Worm (Caenorhabditis elegans) whole organism, late embryonic: Measurements from ENCODE around the gene ecps-2.
A peak's percentile ranks its signal among the peaks of the same experiment; 100 is the strongest.

Experiments used
- C38D4.7 ChIP-seq: fragments of 200-800 bp; sonication (Bioruptor generic); optimal IDR thresholded peaks from 2 replicates; lab custom pipeline; 2018; ENCODE audit warnings: mild to moderate bottlenecking, missing genetic modification characterization, moderate library complexity, missing compliant biosample characterization
- F13H6.1 ChIP-seq: sonication (generic microtip); optimal IDR thresholded peaks from 2 replicates; lab custom pipeline; 2016; ENCODE audit warnings: missing genetic modification characterization, missing compliant biosample characterization
- K02D7.2 ChIP-seq: sonication (generic microtip); optimal IDR thresholded peaks from 2 replicates; lab custom pipeline; 2017; ENCODE audit warnings: mild to moderate bottlenecking, missing genetic modification characterization, missing compliant biosample characterization
- K09A11.1 ChIP-seq: sonication (generic microtip); optimal IDR thresholded peaks from 2 replicates; lab custom pipeline; 2017; ENCODE audit warnings: antibody characterized with exemption, mild to moderate bottlenecking, missing genetic modification characterization, missing compliant biosample characterization; ENCODE audit not compliant: insufficient read depth
- T23F11.4 ChIP-seq: fragments of 200-800 bp; sonication (Bioruptor generic); optimal IDR thresholded peaks from 2 replicates; lab custom pipeline; 2018; ENCODE audit warnings: mild to moderate bottlenecking, missing genetic modification characterization, missing compliant biosample characterization
- Y22D7AL.16 ChIP-seq: sonication (generic microtip); optimal IDR thresholded peaks from 2 replicates; lab custom pipeline; 2016; ENCODE audit warnings: missing genetic modification characterization, missing compliant biosample characterization
- ama-1 ChIP-seq: fragments of 150-350 bp; optimal IDR thresholded peaks from 2 replicates; lab custom pipeline; 2014
- ceh-14 ChIP-seq: sonication (generic microtip); optimal IDR thresholded peaks from 2 replicates; lab custom pipeline; 2016; ENCODE audit warnings: missing genotype, missing genetic modification characterization, missing compliant biosample characterization
- ceh-19 ChIP-seq: fragments of 200-800 bp; sonication (Bioruptor generic); optimal IDR thresholded peaks from 2 replicates; lab custom pipeline; 2018; ENCODE audit warnings: mild to moderate bottlenecking, missing genetic modification characterization, missing compliant biosample characterization
- ceh-2 ChIP-seq: sonication (generic microtip); optimal IDR thresholded peaks from 2 replicates; lab custom pipeline; 2016; ENCODE audit warnings: missing genotype, missing genetic modification characterization, missing compliant biosample characterization
- ceh-22 ChIP-seq: sonication (generic microtip); optimal IDR thresholded peaks from 2 replicates; lab custom pipeline; 2017; ENCODE audit warnings: missing biosample characterization, missing genetic modification characterization
- ceh-30 ChIP-seq: fragments of 150-350 bp; optimal IDR thresholded peaks from 2 replicates; lab custom pipeline; 2014; ENCODE audit warnings: missing biosample characterization, missing genetic modification characterization
- ceh-34 ChIP-seq: sonication (generic microtip); optimal IDR thresholded peaks from 2 replicates; lab custom pipeline; 2016; ENCODE audit warnings: mild to moderate bottlenecking, missing genetic modification characterization, missing compliant biosample characterization
- ceh-45 ChIP-seq: fragments of 200-800 bp; sonication (Bioruptor generic); IDR thresholded peaks from 2 replicates; pipeline ENCODE4 v1.3.6; 2022; ENCODE audit warnings: missing genetic modification reagents, missing genetic modification characterization, missing compliant biosample characterization
- ceh-48 ChIP-seq: sonication (generic microtip); optimal IDR thresholded peaks from 2 replicates; lab custom pipeline; 2016; ENCODE audit warnings: missing genetic modification characterization, inconsistent platforms, missing compliant biosample characterization
- ceh-6 ChIP-seq: fragments of 200-800 bp; sonication (Bioruptor generic); optimal IDR thresholded peaks from 2 replicates; lab custom pipeline; 2018; ENCODE audit warnings: mild to moderate bottlenecking, missing genetic modification characterization, missing compliant biosample characterization
- che-1 ChIP-seq: sonication (generic microtip); optimal IDR thresholded peaks from 2 replicates; lab custom pipeline; 2016; ENCODE audit warnings: mild to moderate bottlenecking, missing genetic modification characterization, missing compliant biosample characterization
- dve-1 ChIP-seq: sonication (generic microtip); optimal IDR thresholded peaks from 2 replicates; lab custom pipeline; 2017; ENCODE audit warnings: antibody characterized with exemption, mild to moderate bottlenecking, missing genetic modification characterization, missing compliant biosample characterization
- elt-2 ChIP-seq: sonication (generic microtip); optimal IDR thresholded peaks from 2 replicates; lab custom pipeline; 2016; ENCODE audit warnings: missing genetic modification reagents, missing genetic modification characterization, missing compliant biosample characterization
- ets-4 ChIP-seq: sonication (generic microtip); optimal IDR thresholded peaks from 2 replicates; lab custom pipeline; 2016; ENCODE audit warnings: missing genetic modification characterization, missing compliant biosample characterization
- eyg-1 ChIP-seq: sonication (generic microtip); optimal IDR thresholded peaks from 2 replicates; lab custom pipeline; 2016; ENCODE audit warnings: missing genotype, missing genetic modification characterization, missing compliant biosample characterization
- fkh-10 ChIP-seq: fragments of 150-350 bp; optimal IDR thresholded peaks from 2 replicates; lab custom pipeline; 2014; ENCODE audit warnings: missing biosample characterization, missing genetic modification reagents, missing genetic modification characterization
- fkh-6 ChIP-seq: sonication (generic microtip); optimal IDR thresholded peaks from 2 replicates; lab custom pipeline; 2016; ENCODE audit warnings: missing genetic modification characterization, missing compliant biosample characterization
- gmeb-2 ChIP-seq: sonication (generic microtip); optimal IDR thresholded peaks from 2 replicates; lab custom pipeline; 2016; ENCODE audit warnings: missing genetic modification characterization, inconsistent platforms, missing compliant biosample characterization
- hlh-15 ChIP-seq: sonication (generic microtip); optimal IDR thresholded peaks from 2 replicates; lab custom pipeline; 2016; ENCODE audit warnings: missing genetic modification characterization, missing compliant biosample characterization
- hlh-30 ChIP-seq: sonication (generic microtip); optimal IDR thresholded peaks from 2 replicates; lab custom pipeline; 2017; ENCODE audit warnings: antibody characterized with exemption, missing genetic modification characterization, missing compliant biosample characterization; ENCODE audit not compliant: insufficient read depth
- hlh-6 ChIP-seq: sonication (generic microtip); optimal IDR thresholded peaks from 2 replicates; lab custom pipeline; 2016; ENCODE audit warnings: missing genotype, missing genetic modification characterization, missing compliant biosample characterization
- hlh-8 ChIP-seq: sonication (generic microtip); optimal IDR thresholded peaks from 2 replicates; lab custom pipeline; 2016; ENCODE audit warnings: missing genotype, missing genetic modification characterization, missing compliant biosample characterization
- madf-2 ChIP-seq: sonication (generic microtip); optimal IDR thresholded peaks from 2 replicates; lab custom pipeline; 2017; ENCODE audit warnings: missing genetic modification characterization, missing compliant biosample characterization
- mec-3 ChIP-seq: sonication (generic microtip); optimal IDR thresholded peaks from 2 replicates; lab custom pipeline; 2016; ENCODE audit warnings: borderline replicate concordance, missing genetic modification characterization, missing compliant biosample characterization
- nfya-1 ChIP-seq: sonication (generic microtip); optimal IDR thresholded peaks from 2 replicates; lab custom pipeline; 2017; ENCODE audit warnings: missing genetic modification characterization, mild to moderate bottlenecking, missing compliant biosample characterization, antibody characterized with exemption, moderate library complexity
- nhr-11 ChIP-seq: fragments of 150-350 bp; optimal IDR thresholded peaks from 2 replicates; lab custom pipeline; 2014; ENCODE audit warnings: missing biosample characterization, missing genetic modification characterization
- pag-3 ChIP-seq: sonication (generic microtip); optimal IDR thresholded peaks from 2 replicates; lab custom pipeline; 2016; ENCODE audit warnings: missing compliant biosample characterization, missing genetic modification characterization, borderline replicate concordance
- pat-9 ChIP-seq: fragments of 200-800 bp; sonication (Bioruptor generic); optimal IDR thresholded peaks from 2 replicates; lab custom pipeline; 2018; ENCODE audit warnings: mild to moderate bottlenecking, missing genetic modification characterization, moderate library complexity, missing compliant biosample characterization
- pax-1 ChIP-seq: fragments of 150-350 bp; optimal IDR thresholded peaks from 2 replicates; lab custom pipeline; 2014; ENCODE audit warnings: missing biosample characterization, missing genetic modification characterization
- pha-2 ChIP-seq: sonication (generic microtip); optimal IDR thresholded peaks from 2 replicates; lab custom pipeline; 2017; ENCODE audit warnings: mild to moderate bottlenecking, missing genetic modification characterization, missing compliant biosample characterization
- ref-2 ChIP-seq: sonication (generic microtip); optimal IDR thresholded peaks from 2 replicates; lab custom pipeline; 2016; ENCODE audit warnings: missing genetic modification characterization, missing compliant biosample characterization
- rnt-1 ChIP-seq: sonication (generic microtip); optimal IDR thresholded peaks from 2 replicates; lab custom pipeline; 2016; ENCODE audit warnings: missing genetic modification characterization, missing compliant biosample characterization
- sox-2 ChIP-seq: fragments of 200-800 bp; sonication (Bioruptor generic); IDR thresholded peaks from 2 replicates; pipeline ENCODE4 v1.3.6; 2022; ENCODE audit warnings: missing genetic modification reagents, missing genetic modification characterization, missing compliant biosample characterization
- sox-4 ChIP-seq: sonication (generic microtip); optimal IDR thresholded peaks from 2 replicates; lab custom pipeline; 2017; ENCODE audit warnings: mild to moderate bottlenecking, missing genetic modification characterization, inconsistent platforms, missing compliant biosample characterization
- tbx-7 ChIP-seq: sonication (generic microtip); optimal IDR thresholded peaks from 2 replicates; lab custom pipeline; 2016; ENCODE audit warnings: missing genotype, missing genetic modification characterization, missing compliant biosample characterization
- ttx-3 ChIP-seq: sonication (generic microtip); optimal IDR thresholded peaks from 2 replicates; lab custom pipeline; 2016; ENCODE audit warnings: missing genetic modification reagents, missing genetic modification characterization, missing compliant biosample characterization
- unc-3 ChIP-seq, 2 experiments: fragments of 200-800 bp in 1 of 2; sonication (Bioruptor generic) in 1 of 2; sonication (generic microtip) in 1 of 2; conservative IDR thresholded peaks in 1 of 2; optimal IDR thresholded peaks in 1 of 2; 2 replicates each; pipeline versions ENCODE4 v1.3.6 to Lab custom; 2016 to 2022; ENCODE audit warnings: missing compliant biosample characterization in 2 of 2, missing genetic modification characterization in 2 of 2, missing genetic modification reagents in 1 of 2
- unc-42 ChIP-seq: sonication (generic microtip); optimal IDR thresholded peaks from 2 replicates; lab custom pipeline; 2016; ENCODE audit warnings: missing genotype, missing genetic modification characterization, missing compliant biosample characterization
- unc-55 ChIP-seq: sonication (generic microtip); optimal IDR thresholded peaks from 2 replicates; lab custom pipeline; 2017; ENCODE audit warnings: missing biosample characterization, missing genetic modification reagents, missing genetic modification characterization
- unc-86 ChIP-seq: sonication (generic microtip); optimal IDR thresholded peaks from 2 replicates; lab custom pipeline; 2016; ENCODE audit warnings: missing genetic modification characterization, missing compliant biosample characterization
- zip-5 ChIP-seq: sonication (generic microtip); optimal IDR thresholded peaks from 2 replicates; lab custom pipeline; 2016; ENCODE audit warnings: missing genetic modification characterization, missing compliant biosample characterization
- ztf-16 ChIP-seq: sonication (generic microtip); optimal IDR thresholded peaks from 2 replicates; lab custom pipeline; 2017; ENCODE audit warnings: missing genetic modification characterization, missing compliant biosample characterization

The ecps-2 gene

ce11 chrIII:10460427-10461163 is 17.7 kb downstream of the ecps-2 start, which contains the start of gene ecps-1 (continued):
- TF ChIP-seq che-1 (no peak), unc-42 (peak; percentile 70), fkh-6 (tag; lab: Kevin White, UChicago) (peak; percentile 39), dve-1 (tag; lab: Kevin White, UChicago) (peak; percentile 23), F13H6.1 (tag; lab: Kevin White, UChicago) (peak; percentile 22), pat-9 (tag; lab: Kevin White, UChicago) (no peak), sox-4 (no peak), nhr-11 (tag; lab: Kevin White, UChicago) (no peak), madf-2 (tag; lab: Kevin White, UChicago) (no peak), eyg-1 (tag; lab: Kevin White, UChicago) (no peak), elt-2 (tag; lab: Kevin White, UChicago) (no peak), hlh-8 (tag; lab: Kevin White, UChicago) (peak; percentile 42), pag-3 (tag; lab: Kevin White, UChicago) (no peak), ttx-3 (tag; lab: Kevin White, UChicago) (no peak), ama-1 (no peak), ceh-19 (GFP tag; lab: Kevin White, UChicago) (no peak), ceh-2 (peak; percentile 87), ceh-6 (GFP tag; lab: Kevin White, UChicago) (no peak), ceh-48 (tag; lab: Kevin White, UChicago) (peak; percentile 8), hlh-30 (tag; lab: Kevin White, UChicago) (no peak), sox-2 (GFP tag; lab: Robert Waterston, UW) (no peak), pha-2 (tag; lab: Kevin White, UChicago) (no peak), zip-5 (tag; lab: Kevin White, UChicago) (peak; percentile 89), Y22D7AL.16 (tag; lab: Kevin White, UChicago) (no peak), unc-3 (GFP tag; conservative IDR thresholded peaks at IDR 0.05; lab: Robert Waterston, UW) (peak; percentile 44; the same call in 1 of the 2 replicates), unc-3 (tag; optimal IDR thresholded peaks at IDR 0.05; lab: Kevin White, UChicago) (no peak), K02D7.2 (tag; lab: Kevin White, UChicago) (no peak), nfya-1 (tag; lab: Kevin White, UChicago) (peak; percentile 67), fkh-10 (no peak)

ce11 chrIII:10461164-10461546 is 18.3 kb downstream of the ecps-2 start, which contains the start of gene atx-2:
TSS of gene atx-2 (plus strand) at chrIII:10461389.
- TF ChIP-seq sox-4 (peak; percentile 99), unc-55 (GFP tag; lab: Kevin White, UChicago) (peak; percentile 48), hlh-8 (tag; lab: Kevin White, UChicago) (peak; percentile 99), ceh-34 (tag; lab: Kevin White, UChicago) (peak; percentile 99), zip-5 (tag; lab: Kevin White, UChicago) (peak; percentile 95), hlh-6 (peak; percentile 98), mec-3 (peak; percentile 96), ceh-6 (GFP tag; lab: Kevin White, UChicago) (peak; percentile 97), T23F11.4 (peak; percentile 97), fkh-6 (tag; lab: Kevin White, UChicago) (peak; percentile 95), ceh-22 (tag; lab: Kevin White, UChicago) (peak; percentile 98), K02D7.2 (tag; lab: Kevin White, UChicago) (peak; percentile 98), K09A11.1 (peak; percentile 98), ref-2 (tag; lab: Kevin White, UChicago) (peak; percentile 99), nhr-11 (tag; lab: Kevin White, UChicago) (peak; percentile 81), gmeb-2 (tag; lab: Kevin White, UChicago) (peak; percentile 98), ceh-2 (peak; percentile 97), unc-86 (tag; lab: Kevin White, UChicago) (peak; percentile 98), ceh-14 (tag; lab: Kevin White, UChicago) (peak; percentile 99), F13H6.1 (tag; lab: Kevin White, UChicago) (peak; percentile 97), ztf-16 (tag; lab: Kevin White, UChicago) (peak; percentile 98), ceh-45 (GFP tag; lab: Robert Waterston, UW) (peak; percentile 99), C38D4.7 (GFP tag; lab: Kevin White, UChicago) (peak; percentile 95), tbx-7 (tag; lab: Kevin White, UChicago) (peak; percentile 90), ceh-19 (GFP tag; lab: Kevin White, UChicago) (peak; percentile 98), pax-1 (tag; lab: Kevin White, UChicago) (no peak), ama-1 (no peak), ets-4 (tag; lab: Kevin White, UChicago) (peak; percentile 86), ceh-30 (tag; lab: Kevin White, UChicago) (peak; percentile 98), rnt-1 (tag; lab: Kevin White, UChicago) (peak; percentile 99), dve-1 (tag; lab: Kevin White, UChicago) (peak; percentile 78), hlh-15 (tag; lab: Kevin White, UChicago) (peak; percentile 96)
